Fruit fly (Drosophila melanogaster) whole organism, adult: ENCODE data around the gene CG42724.

Experiments
- CG11617 ChIP-seq: fragments of 200-800 bp; sonication (Bioruptor generic); optimal IDR thresholded peaks from 2 replicates; lab custom pipeline; 2017; ENCODE audit warnings: mild to moderate bottlenecking, missing biosample characterization, missing genetic modification reagents, missing genetic modification characterization
- CG12768 ChIP-seq: fragments of 200-800 bp; sonication (Bioruptor generic); optimal IDR thresholded peaks from 2 replicates; lab custom pipeline; 2017; ENCODE audit warnings: missing biosample characterization, missing genetic modification characterization, mild to moderate bottlenecking, moderate library complexity, missing genetic modification reagents
- CG14711 ChIP-seq: fragments of 200-800 bp; sonication (Bioruptor generic); optimal IDR thresholded peaks from 2 replicates; lab custom pipeline; 2018; ENCODE audit warnings: missing biosample characterization, mild to moderate bottlenecking, missing genetic modification characterization, moderate library complexity
- CG1620 ChIP-seq: fragments of 200-800 bp; sonication (Bioruptor generic); optimal IDR thresholded peaks from 2 replicates; lab custom pipeline; 2016; ENCODE audit warnings: missing biosample characterization, missing genetic modification characterization
- CG33017 ChIP-seq: fragments of 200-800 bp; sonication (Bioruptor generic); optimal IDR thresholded peaks from 2 replicates; lab custom pipeline; 2018; ENCODE audit warnings: missing biosample characterization, mild to moderate bottlenecking, missing genetic modification characterization, moderate library complexity
- CG5204 ChIP-seq: fragments of 200-800 bp; sonication (Bioruptor generic); optimal IDR thresholded peaks from 2 replicates; lab custom pipeline; 2016; ENCODE audit warnings: missing biosample characterization, missing genetic modification characterization
- CG7045 ChIP-seq: fragments of 200-800 bp; sonication (Bioruptor generic); optimal IDR thresholded peaks from 2 replicates; lab custom pipeline; 2017; ENCODE audit warnings: missing biosample characterization, mild to moderate bottlenecking, missing genetic modification characterization
- CG7101 ChIP-seq: fragments of 200-800 bp; sonication (Bioruptor generic); optimal IDR thresholded peaks from 2 replicates; lab custom pipeline; 2018; ENCODE audit warnings: missing biosample characterization, mild to moderate bottlenecking, missing genetic modification characterization, moderate library complexity
- Clk ChIP-seq: fragments of 200-800 bp; sonication (Bioruptor generic); optimal IDR thresholded peaks from 2 replicates; lab custom pipeline; 2017; ENCODE audit warnings: missing biosample characterization, missing genetic modification characterization
- Crg-1 ChIP-seq: fragments of 200-800 bp; sonication (Bioruptor generic); optimal IDR thresholded peaks from 2 replicates; lab custom pipeline; 2016; ENCODE audit warnings: missing biosample characterization, missing genetic modification characterization
- Hr96 ChIP-seq: fragments of 200-800 bp; sonication (Bioruptor generic); optimal IDR thresholded peaks from 2 replicates; lab custom pipeline; 2016; ENCODE audit warnings: missing biosample characterization, missing genetic modification characterization
- Mnt ChIP-seq: fragments of 200-800 bp; sonication (Bioruptor generic); optimal IDR thresholded peaks from 2 replicates; lab custom pipeline; 2016; ENCODE audit warnings: missing biosample characterization, mild to moderate bottlenecking, missing genetic modification characterization
- bab1 ChIP-seq: fragments of 200-800 bp; sonication (Bioruptor generic); optimal IDR thresholded peaks from 3 replicates; lab custom pipeline; 2019; ENCODE audit warnings: missing biosample characterization, mild to moderate bottlenecking, missing genetic modification characterization, moderate library complexity
- cic ChIP-seq: fragments of 200-800 bp; sonication (Bioruptor generic); optimal IDR thresholded peaks from 2 replicates; lab custom pipeline; 2017; ENCODE audit warnings: missing biosample characterization, mild to moderate bottlenecking, missing genetic modification characterization, moderate library complexity
- cnc ChIP-seq, 2 experiments: fragments of >200 bp; optimal IDR thresholded peaks; 2 replicates each; lab custom pipeline; 2017
- kay ChIP-seq: fragments of 200-800 bp; sonication (Bioruptor generic); peaks from one replicate; lab custom pipeline; 2016; ENCODE audit warnings: missing biosample characterization, missing genetic modification characterization, borderline replicate concordance
- ovo ChIP-seq: fragments of 200-800 bp; sonication (Bioruptor generic); optimal IDR thresholded peaks from 2 replicates; lab custom pipeline; 2016; ENCODE audit warnings: missing biosample characterization, missing genetic modification characterization
- pad ChIP-seq: fragments of 200-800 bp; sonication (Bioruptor generic); optimal IDR thresholded peaks from 3 replicates; lab custom pipeline; 2017; ENCODE audit warnings: missing biosample characterization, missing genetic modification characterization, mild to moderate bottlenecking, moderate library complexity, missing genetic modification reagents
- tj ChIP-seq: fragments of 200-800 bp; sonication (Bioruptor generic); optimal IDR thresholded peaks from 3 replicates; lab custom pipeline; 2017; ENCODE audit warnings: missing biosample characterization, mild to moderate bottlenecking, missing genetic modification characterization, moderate library complexity
- toe ChIP-seq: fragments of 200-800 bp; sonication (Bioruptor generic); optimal IDR thresholded peaks from 2 replicates; lab custom pipeline; 2016; ENCODE audit warnings: missing biosample characterization, missing genetic modification characterization

The CG42724 gene

dm6 chr3R:6388414-6388830 is 20.3 kb upstream of the CG42724 start:
- TF ChIP-seq CG7101 (no peak), CG14711 (tag; lab: Kevin White, UChicago) (no peak), kay (peak; percentile 91), bab1 (GFP tag; lab: Kevin White, UChicago) (peak; percentile 0), tj (GFP tag; lab: Kevin White, UChicago) (no peak), cic (GFP tag; lab: Kevin White, UChicago) (no peak)

- TF ChIP-seq cic (GFP tag; lab: Kevin White, UChicago) (peak; percentile 42), cnc (optimal IDR thresholded peaks at IDR 0.05; lab: Kevin White, UChicago) (no peak)
Observed at dm6 chr3R:6383466-6383769, 15.3 kb upstream of the CG42724 start.

dm6 chr3R:6382733-6383465 is 14.8 kb upstream of the CG42724 start, which contains the start of gene gzl:
gzl (plus strand) TSS chr3R:6382914.
- TF ChIP-seq Crg-1 (GFP tag; lab: Kevin White, UChicago) = no peak
- TF ChIP-seq Mnt (GFP tag; lab: Kevin White, UChicago) = peak; percentile 17
- TF ChIP-seq CG33017 (tag; lab: Kevin White, UChicago) = no peak
- peak; percentile 9 for TF ChIP-seq CG12768 (GFP tag; lab: Kevin White, UChicago)
- no peak for TF ChIP-seq tj (GFP tag; lab: Kevin White, UChicago)
- peak; percentile 35 for TF ChIP-seq CG11617 (GFP tag; lab: Kevin White, UChicago)
- no peak for TF ChIP-seq CG7045 (GFP tag; lab: Kevin White, UChicago)
- TF ChIP-seq CG1620 (GFP tag; lab: Kevin White, UChicago) = peak; percentile 31
- no peak for TF ChIP-seq bab1 (GFP tag; lab: Kevin White, UChicago)
- TF ChIP-seq CG7101 = no peak
- no peak for TF ChIP-seq Clk
- no peak for TF ChIP-seq kay
- TF ChIP-seq cic (GFP tag; lab: Kevin White, UChicago) = peak; percentile 46
- no peak for TF ChIP-seq cnc (optimal IDR thresholded peaks at IDR 0.05; lab: Kevin White, UChicago)
- no peak for TF ChIP-seq CG5204 (GFP tag; lab: Kevin White, UChicago)

- TF ChIP-seq CG7101 (no peak), CG14711 (tag; lab: Kevin White, UChicago) (no peak), toe (GFP tag; lab: Kevin White, UChicago) (no peak), CG7045 (GFP tag; lab: Kevin White, UChicago) (no peak), cic (GFP tag; lab: Kevin White, UChicago) (no peak), CG12768 (GFP tag; lab: Kevin White, UChicago) (no peak), kay (no peak), CG1620 (GFP tag; lab: Kevin White, UChicago) (no peak), ovo (GFP tag; lab: Kevin White, UChicago) (no peak), Hr96 (GFP tag; lab: Kevin White, UChicago) (no peak), bab1 (GFP tag; lab: Kevin White, UChicago) (no peak), Mnt (GFP tag; lab: Kevin White, UChicago) (no peak), pad (GFP tag; lab: Kevin White, UChicago) (no peak), cnc (optimal IDR thresholded peaks at IDR 0.05; lab: Kevin White, UChicago) (no peak)
Observed at dm6 chr3R:6381784-6382183, 13.7 kb upstream of the CG42724 start.

- TF ChIP-seq CG14711 (tag; lab: Kevin White, UChicago) (no peak), CG5204 (GFP tag; lab: Kevin White, UChicago) (no peak), CG11617 (GFP tag; lab: Kevin White, UChicago) (no peak), kay (no peak), bab1 (GFP tag; lab: Kevin White, UChicago) (peak; percentile 73), tj (GFP tag; lab: Kevin White, UChicago) (no peak), CG7045 (GFP tag; lab: Kevin White, UChicago) (no peak), CG12768 (GFP tag; lab: Kevin White, UChicago) (no peak), Clk (no peak), CG7101 (peak; percentile 31), cnc (optimal IDR thresholded peaks at IDR 0.05; lab: Kevin White, UChicago) (no peak), CG1620 (GFP tag; lab: Kevin White, UChicago) (peak; percentile 10), CG33017 (tag; lab: Kevin White, UChicago) (no peak), cic (GFP tag; lab: Kevin White, UChicago) (no peak), Mnt (GFP tag; lab: Kevin White, UChicago) (peak; percentile 31), toe (GFP tag; lab: Kevin White, UChicago) (no peak), Crg-1 (GFP tag; lab: Kevin White, UChicago) (peak; percentile 5), pad (GFP tag; lab: Kevin White, UChicago) (no peak)
Observed at dm6 chr3R:6380129-6380528, 12.0 kb upstream of the CG42724 start, which contains the start of the genes CG1024 and TfIIFalpha. CG1024 (minus strand) TSS chr3R:6380328. TfIIFalpha (plus strand) TSS chr3R:6380467.

- TF ChIP-seq Mnt (GFP tag; lab: Kevin White, UChicago) (no peak), kay (no peak), Hr96 (GFP tag; lab: Kevin White, UChicago) (no peak), cnc (optimal IDR thresholded peaks at IDR 0.05; lab: Kevin White, UChicago) (no peak), toe (GFP tag; lab: Kevin White, UChicago) (no peak), CG12768 (GFP tag; lab: Kevin White, UChicago) (no peak), ovo (GFP tag; lab: Kevin White, UChicago) (no peak), CG33017 (tag; lab: Kevin White, UChicago) (no peak), bab1 (GFP tag; lab: Kevin White, UChicago) (no peak), CG7101 (no peak), CG14711 (tag; lab: Kevin White, UChicago) (no peak), CG1620 (GFP tag; lab: Kevin White, UChicago) (no peak), CG11617 (GFP tag; lab: Kevin White, UChicago) (no peak), Clk (no peak), Crg-1 (GFP tag; lab: Kevin White, UChicago) (no peak), tj (GFP tag; lab: Kevin White, UChicago) (no peak), CG7045 (GFP tag; lab: Kevin White, UChicago) (no peak), pad (GFP tag; lab: Kevin White, UChicago) (no peak)
Observed at dm6 chr3R:6377497-6377896, 9.4 kb upstream of the CG42724 start, which contains the start of gene CG42537. CG42537 (plus strand) TSS chr3R:6377797.
